Worm (Caenorhabditis elegans) whole organism, L2 larva: Measurements from ENCODE around the gene ykt-6.
A peak's percentile ranks its signal among the peaks of the same experiment; 100 is the strongest.

Experiments used
- C34F6.9 ChIP-seq: fragments of 150-350 bp; optimal IDR thresholded peaks from 2 replicates; lab custom pipeline; 2014; ENCODE audit warnings: missing biosample characterization, missing genetic modification characterization
- F13H6.1 ChIP-seq: sonication (generic microtip); optimal IDR thresholded peaks from 2 replicates; lab custom pipeline; 2016; ENCODE audit warnings: missing genetic modification characterization, missing compliant biosample characterization
- Y55F3AM.14 ChIP-seq: fragments of 200-800 bp; sonication (Bioruptor generic); optimal IDR thresholded peaks from 2 replicates; lab custom pipeline; 2018; ENCODE audit warnings: mild to moderate bottlenecking, missing genetic modification characterization, missing compliant biosample characterization
- ZK546.5 ChIP-seq: sonication (generic microtip); optimal IDR thresholded peaks from 2 replicates; lab custom pipeline; 2017; ENCODE audit warnings: missing biosample characterization, missing genetic modification characterization
- aly-2 ChIP-seq: fragments of 150-350 bp; optimal IDR thresholded peaks from 2 replicates; lab custom pipeline; 2014; ENCODE audit warnings: missing biosample characterization, missing genetic modification characterization
- blmp-1 ChIP-seq: sonication (generic microtip); optimal IDR thresholded peaks from 2 replicates; lab custom pipeline; 2017; ENCODE audit warnings: missing genetic modification characterization, mild to moderate bottlenecking, missing compliant biosample characterization, antibody characterized with exemption, moderate library complexity; ENCODE audit not compliant: insufficient read depth
- ceh-16 ChIP-seq: fragments of 150-350 bp; optimal IDR thresholded peaks from 2 replicates; lab custom pipeline; 2014; ENCODE audit warnings: missing biosample characterization, missing genetic modification characterization
- ceh-82 ChIP-seq: fragments of 150-350 bp; optimal IDR thresholded peaks from 2 replicates; lab custom pipeline; 2014; ENCODE audit warnings: missing biosample characterization, missing genetic modification characterization
- crh-2 ChIP-seq: sonication (generic microtip); optimal IDR thresholded peaks from 2 replicates; lab custom pipeline; 2017; ENCODE audit warnings: missing biosample characterization, missing genetic modification characterization
- egl-27 ChIP-seq: sonication (generic microtip); optimal IDR thresholded peaks from 3 replicates; lab custom pipeline; 2017; ENCODE audit warnings: missing biosample characterization, missing genetic modification reagents, missing genetic modification characterization
- gmeb-1 ChIP-seq: fragments of 150-350 bp; optimal IDR thresholded peaks from 2 replicates; lab custom pipeline; 2014; ENCODE audit warnings: missing biosample characterization, missing genetic modification characterization
- lin-13 ChIP-seq: fragments of 150-350 bp; optimal IDR thresholded peaks from 2 replicates; lab custom pipeline; 2014; ENCODE audit warnings: missing biosample characterization, missing genetic modification reagents, missing genetic modification characterization
- lin-39 ChIP-seq: fragments of 150-350 bp; optimal IDR thresholded peaks from 2 replicates; lab custom pipeline; 2014; ENCODE audit warnings: missing biosample characterization, missing genetic modification reagents, missing genetic modification characterization
- lsy-2 ChIP-seq, 2 experiments: fragments of 150-350 bp in 1 of 2; sonication (generic microtip) in 1 of 2; optimal IDR thresholded peaks; 2 replicates each; lab custom pipeline; 2014 to 2017; ENCODE audit warnings: missing biosample characterization in 2 of 2, missing genetic modification characterization in 2 of 2
- mab-5 ChIP-seq: fragments of 150-350 bp; optimal IDR thresholded peaks from 2 replicates; lab custom pipeline; 2014; ENCODE audit warnings: missing biosample characterization, missing genetic modification characterization
- mbf-1 ChIP-seq: sonication (generic microtip); optimal IDR thresholded peaks from 2 replicates; lab custom pipeline; 2017; ENCODE audit warnings: missing biosample characterization, missing genetic modification characterization
- nhr-10 ChIP-seq: sonication (generic microtip); optimal IDR thresholded peaks from 2 replicates; lab custom pipeline; 2017; ENCODE audit warnings: missing biosample characterization, missing genetic modification characterization
- nhr-11 ChIP-seq: fragments of 150-350 bp; optimal IDR thresholded peaks from 2 replicates; lab custom pipeline; 2014; ENCODE audit warnings: missing biosample characterization, missing genetic modification characterization
- nhr-21 ChIP-seq: fragments of 150-350 bp; optimal IDR thresholded peaks from 2 replicates; lab custom pipeline; 2014; ENCODE audit warnings: missing biosample characterization, missing genetic modification characterization
- nhr-25 ChIP-seq: fragments of 150-350 bp; sonication (generic microtip); optimal IDR thresholded peaks from 3 replicates; lab custom pipeline; 2014; ENCODE audit warnings: missing biosample characterization, missing genetic modification characterization
- nhr-6 ChIP-seq: fragments of 150-350 bp; optimal IDR thresholded peaks from 2 replicates; lab custom pipeline; 2014; ENCODE audit warnings: missing biosample characterization, missing genetic modification characterization
- nhr-77 ChIP-seq: fragments of 150-350 bp; optimal IDR thresholded peaks from 2 replicates; lab custom pipeline; 2014; ENCODE audit warnings: missing biosample characterization, missing genetic modification characterization
- peb-1 ChIP-seq: fragments of 150-350 bp; optimal IDR thresholded peaks from 2 replicates; lab custom pipeline; 2014; ENCODE audit warnings: missing biosample characterization, missing genetic modification characterization
- sem-4 ChIP-seq: fragments of 150-350 bp; optimal IDR thresholded peaks from 2 replicates; lab custom pipeline; 2014; ENCODE audit warnings: missing biosample characterization, missing genetic modification reagents, missing genetic modification characterization
- sma-3 ChIP-seq: sonication (generic microtip); optimal IDR thresholded peaks from 2 replicates; lab custom pipeline; 2016; ENCODE audit warnings: missing genetic modification reagents, missing genetic modification characterization, missing compliant biosample characterization
- sma-9 ChIP-seq, 2 experiments: fragments of 150-350 bp in 1 of 2; sonication (generic microtip) in 1 of 2; optimal IDR thresholded peaks; 2 replicates each; lab custom pipeline; 2014 to 2016; ENCODE audit warnings: missing genetic modification characterization in 2 of 2, mild to moderate bottlenecking in 1 of 2, missing biosample characterization in 1 of 2, missing compliant biosample characterization in 1 of 2, missing genetic modification reagents in 1 of 2, moderate library complexity in 1 of 2
- snpc-4 ChIP-seq: fragments of 150-350 bp; optimal IDR thresholded peaks from 2 replicates; lab custom pipeline; 2014; ENCODE audit warnings: missing biosample characterization, missing genetic modification characterization
- unc-39 ChIP-seq: fragments of 150-350 bp; optimal IDR thresholded peaks from 2 replicates; lab custom pipeline; 2014; ENCODE audit warnings: missing biosample characterization, missing genetic modification characterization
- unc-55 ChIP-seq: fragments of 150-350 bp; sonication (generic microtip); optimal IDR thresholded peaks from 3 replicates; lab custom pipeline; 2014; ENCODE audit warnings: missing biosample characterization, missing genetic modification reagents, missing genetic modification characterization
- zag-1 ChIP-seq: fragments of 150-350 bp; optimal IDR thresholded peaks from 2 replicates; lab custom pipeline; 2014; ENCODE audit warnings: missing biosample characterization, missing genetic modification characterization
- ztf-1 ChIP-seq: fragments of 200-800 bp; sonication (Bioruptor generic); conservative IDR thresholded peaks from 2 replicates; pipeline ENCODE4 v1.3.6; 2022; ENCODE audit warnings: missing genetic modification characterization, missing compliant biosample characterization
- ztf-11 ChIP-seq: sonication (generic microtip); optimal IDR thresholded peaks from 2 replicates; lab custom pipeline; 2017; ENCODE audit warnings: missing biosample characterization, missing genetic modification characterization
- ztf-4 ChIP-seq: fragments of 150-350 bp; optimal IDR thresholded peaks from 2 replicates; lab custom pipeline; 2014; ENCODE audit warnings: missing biosample characterization, missing genetic modification characterization

ykt-6 gene

ce11 chrIII:7298045-7298444 is 10.6 kb upstream of the ykt-6 start (continued):
- TF ChIP-seq mab-5 (tag; lab: Kevin White, UChicago) (no peak), ztf-11 (tag; lab: Kevin White, UChicago) (no peak), egl-27 (no peak), peb-1 (tag; lab: Kevin White, UChicago) (no peak), lin-13 (GFP tag; lab: Kevin White, UChicago) (no peak)

- peak; percentile 3 for TF ChIP-seq crh-2
- TF ChIP-seq blmp-1, result peak; percentile 16
- no peak for TF ChIP-seq lin-39 (tag; lab: Kevin White, UChicago)
- peak; percentile 10 for TF ChIP-seq nhr-21 (tag; lab: Kevin White, UChicago)
- peak; percentile 28 for TF ChIP-seq nhr-10
- peak; percentile 7 for TF ChIP-seq ceh-16 (tag; lab: Kevin White, UChicago)
- TF ChIP-seq snpc-4 (tag; lab: Kevin White, UChicago), result no peak
- TF ChIP-seq nhr-25 (tag; lab: Kevin White, UChicago), result peak; percentile 52
- TF ChIP-seq sma-3 (GFP tag; lab: Kevin White, UChicago), result peak; percentile 45
- no peak for TF ChIP-seq peb-1 (tag; lab: Kevin White, UChicago)
- TF ChIP-seq zag-1 (tag; lab: Kevin White, UChicago), result no peak
- peak; percentile 71 for TF ChIP-seq sma-9 (GFP tag; optimal IDR thresholded peaks at IDR 0.05; lab: Kevin White, UChicago)
- no peak for TF ChIP-seq sma-9 (tag; optimal IDR thresholded peaks at IDR 0.05; lab: Kevin White, UChicago)
Observed at ce11 chrIII:7297045-7297680, 9.8 kb upstream of the ykt-6 start.

ce11 chrIII:7296092-7296668 is 8.8 kb upstream of the ykt-6 start:
- TF ChIP-seq lsy-2 (tag; optimal IDR thresholded peaks at IDR 0.05; lab: Kevin White, UChicago), result peak in 1 of 2 experiments; percentile 13
- TF ChIP-seq unc-39 (tag; lab: Kevin White, UChicago), result no peak
- TF ChIP-seq blmp-1, result peak; percentile 7
- TF ChIP-seq nhr-77, result no peak
- no peak for TF ChIP-seq ztf-1 (GFP tag; lab: Robert Waterston, UW)
- no peak for TF ChIP-seq nhr-11 (tag; lab: Kevin White, UChicago)
- no peak for TF ChIP-seq ztf-4 (tag; lab: Kevin White, UChicago)
- TF ChIP-seq aly-2 (tag; lab: Kevin White, UChicago), result no peak
- peak; percentile 69 for TF ChIP-seq nhr-25 (tag; lab: Kevin White, UChicago)
- TF ChIP-seq F13H6.1 (tag; lab: Kevin White, UChicago), result no peak
- TF ChIP-seq sem-4 (tag; lab: Kevin White, UChicago), result peak; percentile 52
- TF ChIP-seq crh-2, result peak; percentile 56
- TF ChIP-seq mbf-1 (tag; lab: Kevin White, UChicago), result no peak
- TF ChIP-seq ceh-82 (tag; lab: Kevin White, UChicago), result no peak
- no peak for TF ChIP-seq nhr-6
- no peak for TF ChIP-seq gmeb-1 (tag; lab: Kevin White, UChicago)
- TF ChIP-seq ZK546.5, result no peak
- TF ChIP-seq unc-55 (GFP tag; lab: Kevin White, UChicago), result no peak
- TF ChIP-seq zag-1 (tag; lab: Kevin White, UChicago), result no peak
- TF ChIP-seq egl-27, result no peak
- no peak for TF ChIP-seq nhr-21 (tag; lab: Kevin White, UChicago)
- no peak for TF ChIP-seq C34F6.9 (tag; lab: Kevin White, UChicago)
- TF ChIP-seq peb-1 (tag; lab: Kevin White, UChicago), result no peak

- no peak for TF ChIP-seq Y55F3AM.14 (GFP tag; lab: Kevin White, UChicago)
- peak in 1 of 2 experiments; percentile 80 for TF ChIP-seq lsy-2 (tag; optimal IDR thresholded peaks at IDR 0.05; lab: Kevin White, UChicago)
Observed at ce11 chrIII:7293075-7293684, 5.8 kb upstream of the ykt-6 start, which contains the start of gene cwf-19L2. TSS of gene cwf-19L2 (plus strand) at chrIII:7293634.
